Worm (Caenorhabditis elegans): Measurements from ENCODE around the gene txt-13.

txt-13 gene

DNA sequence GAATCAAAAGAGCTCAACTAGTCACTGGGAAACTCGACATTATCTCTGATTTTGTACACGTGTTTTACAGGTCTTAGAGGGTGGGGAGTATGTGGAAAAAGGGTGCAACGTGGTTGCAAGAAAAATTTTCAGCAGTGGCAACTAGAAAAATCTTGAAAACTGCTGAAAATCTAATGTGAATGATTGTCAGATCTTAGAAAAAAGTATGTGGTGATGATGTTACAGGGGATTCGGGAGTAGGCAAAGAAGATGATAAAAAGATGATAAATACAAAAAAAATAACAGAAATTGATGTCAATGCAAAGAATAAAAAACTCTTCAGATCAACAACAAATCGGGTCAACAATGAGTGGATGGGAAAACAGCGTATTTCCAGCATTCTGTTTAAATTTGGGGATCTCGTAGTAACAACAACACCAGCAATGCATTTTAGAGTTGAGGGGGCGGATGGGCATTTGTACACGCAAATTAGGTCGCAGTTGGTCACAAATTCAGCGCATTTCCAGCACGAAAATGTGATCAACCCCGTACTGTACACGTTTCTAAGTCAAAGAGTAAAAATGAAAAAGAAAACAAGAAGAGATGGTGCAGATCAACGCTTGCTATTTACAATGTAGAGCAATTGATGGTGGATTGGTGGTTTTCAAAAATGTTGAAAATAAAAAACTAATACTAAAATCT, 26.8 kb upstream of the txt-13 start:
- TF ChIP-seq efl-1 (optimal IDR thresholded peaks at IDR 0.05) = no peak
- TF ChIP-seq efl-1 (GFP tag; optimal IDR thresholded peaks at IDR 0.05 in 1 of 2) = peak in 1 of 2 experiments; percentile 93
- TF ChIP-seq ama-1 (optimal IDR thresholded peaks at IDR 0.05) = peak; percentile 78
- no peak for TF ChIP-seq ceh-90 (tag; optimal IDR thresholded peaks at IDR 0.05)
- TF ChIP-seq tlp-1 (tag; optimal IDR thresholded peaks at IDR 0.05) = no peak
- peak; percentile 10 for TF ChIP-seq nhr-71 (tag; optimal IDR thresholded peaks at IDR 0.05)
- peak; percentile 35 for TF ChIP-seq nhr-85 (tag)
- TF ChIP-seq lin-35 (GFP tag; optimal IDR thresholded peaks at IDR 0.05) = peak in 1 of 2 experiments; percentile 33
- no peak for TF ChIP-seq jun-1 (tag; optimal IDR thresholded peaks at IDR 0.05)
- peak; percentile 69 for TF ChIP-seq ztf-4 (tag; optimal IDR thresholded peaks at IDR 0.05)
- peak; percentile 3 for TF ChIP-seq lin-14 (GFP tag; optimal IDR thresholded peaks at IDR 0.05)
- no peak for TF ChIP-seq xbp-1 (tag; optimal IDR thresholded peaks at IDR 0.05)
- TF ChIP-seq ceh-88 (GFP tag; IDR thresholded peaks at IDR 0.05) = no peak
- TF ChIP-seq mep-1 (tag; optimal IDR thresholded peaks at IDR 0.05) = peak; percentile 6
- peak; percentile 30 for TF ChIP-seq ceh-8 (GFP tag; optimal IDR thresholded peaks at IDR 0.05)

DNA sequence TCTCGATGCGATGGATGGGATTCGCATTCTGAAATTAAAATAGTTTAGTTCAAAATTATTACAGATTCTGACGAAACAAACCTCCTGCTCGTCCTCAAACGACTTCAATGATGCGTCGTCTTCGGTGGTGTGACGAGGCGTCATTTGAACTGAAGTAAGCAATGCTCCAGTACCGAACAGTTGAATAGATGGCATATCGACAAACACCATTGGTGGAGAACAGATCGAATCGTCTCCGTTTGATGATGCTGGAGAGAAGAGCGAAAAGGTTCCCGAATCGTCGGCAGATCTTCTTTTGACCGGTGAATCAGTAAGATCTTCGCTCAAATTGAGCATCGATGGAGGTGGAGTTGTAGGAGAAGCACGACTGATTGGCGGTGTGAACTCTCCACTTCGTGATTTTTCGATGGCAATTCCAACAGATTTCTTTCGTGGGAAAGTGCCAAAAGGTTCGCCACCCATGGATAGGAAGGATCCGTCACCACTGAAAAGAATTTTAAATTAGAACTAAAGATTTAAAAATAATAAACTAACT, 26.0 kb upstream of the txt-13 start:
- TF ChIP-seq isw-1 (GFP tag; IDR thresholded peaks at IDR 0.05) = no peak
- no peak for TF ChIP-seq pag-3 (tag; optimal IDR thresholded peaks at IDR 0.05; ENCODE audit: borderline replicate concordance, insufficient read depth)
- no peak for TF ChIP-seq zag-1 (tag; optimal IDR thresholded peaks at IDR 0.05)
- peak; percentile 33 for TF ChIP-seq nhr-85 (tag)
- peak; percentile 7 for TF ChIP-seq ama-1 (optimal IDR thresholded peaks at IDR 0.05)

DNA sequence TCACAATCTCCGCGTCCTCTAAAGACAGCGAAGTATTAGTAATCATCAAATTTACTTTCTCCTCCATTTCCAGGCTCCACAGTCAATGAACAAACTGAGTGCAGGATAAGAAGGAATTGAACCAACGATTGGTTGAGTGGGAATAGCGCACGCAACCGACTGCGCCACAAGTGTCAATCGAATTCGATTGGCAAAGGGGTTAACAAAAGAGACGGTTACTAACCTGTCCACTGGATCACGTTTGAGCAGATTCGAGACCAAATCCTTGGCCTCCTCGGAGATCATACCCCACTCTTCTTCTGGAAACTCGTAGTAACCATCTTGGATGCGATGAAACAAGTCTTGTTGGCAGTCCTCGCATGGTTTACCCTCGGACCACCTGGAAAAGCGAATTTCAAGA, 25.2 kb upstream of the txt-13 start:
- peak; percentile 4 for TF ChIP-seq nhr-90 (tag; optimal IDR thresholded peaks at IDR 0.05; ENCODE audit: poor library complexity)
- TF ChIP-seq lin-35 (GFP tag; optimal IDR thresholded peaks at IDR 0.05) = peak in 1 of 2 experiments; percentile 23
- TF ChIP-seq aha-1 (tag; optimal IDR thresholded peaks at IDR 0.05) = no peak
- peak; percentile 60 for TF ChIP-seq ama-1 (optimal IDR thresholded peaks at IDR 0.05)
- peak; percentile 9 for TF ChIP-seq irx-1 (tag; optimal IDR thresholded peaks at IDR 0.05)
- peak; percentile 7 for TF ChIP-seq aly-2 (tag; optimal IDR thresholded peaks at IDR 0.05)
- no peak for TF ChIP-seq hpl-2 (GFP tag; optimal IDR thresholded peaks at IDR 0.05)
- no peak for TF ChIP-seq sup-37 (GFP tag; optimal IDR thresholded peaks at IDR 0.05)
- no peak for TF ChIP-seq efl-3 (GFP tag; optimal IDR thresholded peaks at IDR 0.05)
- TF ChIP-seq nhr-11 (tag; optimal IDR thresholded peaks at IDR 0.05) = no peak
- no peak for TF ChIP-seq unc-98 (GFP tag; IDR thresholded peaks at IDR 0.05)
- TF ChIP-seq mep-1 (tag; optimal IDR thresholded peaks at IDR 0.05) = no peak
- TF ChIP-seq unc-86 (tag; optimal IDR thresholded peaks at IDR 0.05) = no peak
- TF ChIP-seq rnt-1 (tag; optimal IDR thresholded peaks at IDR 0.05) = peak; percentile 21
- TF ChIP-seq efl-1 (optimal IDR thresholded peaks at IDR 0.05) = no peak
- peak in 1 of 2 experiments; percentile 87 for TF ChIP-seq efl-1 (GFP tag; optimal IDR thresholded peaks at IDR 0.05 in 1 of 2)

DNA sequence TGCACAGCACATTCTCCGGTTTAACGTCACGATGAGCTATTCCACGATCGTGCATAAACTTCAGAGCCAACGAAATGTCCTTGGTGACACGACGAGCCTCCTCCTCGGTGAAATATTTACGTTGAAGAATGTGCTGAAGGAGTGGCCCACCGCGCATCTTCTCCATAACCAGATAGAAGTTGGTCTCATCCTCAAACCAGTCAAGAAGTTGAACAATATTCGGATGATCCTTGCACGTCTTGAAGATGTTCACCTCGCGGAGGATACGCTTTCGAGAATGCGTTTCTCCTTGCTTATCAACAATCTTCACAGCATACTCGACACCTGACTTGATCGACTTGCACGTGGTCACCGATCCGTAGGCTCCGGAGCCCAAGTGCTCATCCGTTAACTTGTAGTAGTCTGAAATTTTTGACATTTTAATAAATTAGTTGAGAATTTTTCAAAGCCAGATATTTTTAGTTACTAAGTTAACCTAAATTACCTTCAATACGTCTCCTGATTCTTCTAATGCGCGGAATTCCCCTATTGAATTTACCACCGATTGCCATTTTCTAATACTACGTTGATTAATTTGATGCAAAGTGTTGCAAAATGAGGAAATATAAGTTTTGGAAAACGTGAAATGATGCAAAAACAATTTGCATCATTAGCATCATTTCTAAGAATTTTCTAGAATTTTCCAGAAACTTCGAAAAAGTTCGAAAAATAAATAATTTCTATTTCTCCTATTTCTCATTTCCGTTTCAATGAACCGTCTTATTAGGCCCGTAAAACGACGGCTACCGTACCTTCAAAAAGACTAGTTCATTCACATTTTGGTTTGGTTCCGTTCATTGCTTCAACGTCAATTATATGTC, 24.2 kb upstream of the txt-13 start:
- TF ChIP-seq dsc-1 (tag; optimal IDR thresholded peaks at IDR 0.05) (peak; percentile 0), jun-1 (tag; optimal IDR thresholded peaks at IDR 0.05) (no peak), ama-1 (optimal IDR thresholded peaks at IDR 0.05) (peak; percentile 9), snu-23 (GFP tag; optimal IDR thresholded peaks at IDR 0.05) (peak; percentile 9), fkh-8 (tag; optimal IDR thresholded peaks at IDR 0.05) (peak; percentile 36), nhr-47 (tag; optimal IDR thresholded peaks at IDR 0.05) (peak; percentile 13), lin-15B (tag; optimal IDR thresholded peaks at IDR 0.05) (no peak), sptf-1 (tag; optimal IDR thresholded peaks at IDR 0.05) (no peak), fkh-4 (tag; optimal IDR thresholded peaks at IDR 0.05; ENCODE audit: borderline replicate concordance) (no peak), aha-1 (tag; optimal IDR thresholded peaks at IDR 0.05) (no peak), efl-1 (optimal IDR thresholded peaks at IDR 0.05) (no peak), efl-1 (GFP tag; optimal IDR thresholded peaks at IDR 0.05 in 1 of 2) (peak in 1 of 2 experiments; percentile 70), ceh-63 (GFP tag; optimal IDR thresholded peaks at IDR 0.05) (no peak), mdl-1 (tag; optimal IDR thresholded peaks at IDR 0.05) (no peak), C04F5.9 (tag; optimal IDR thresholded peaks at IDR 0.05) (no peak), hlh-4 (tag; optimal IDR thresholded peaks at IDR 0.05) (no peak)
